Worm (Caenorhabditis elegans) whole organism, L2 larva: ENCODE results near the gene ndub-2.

ENCODE experiments used
- C34F6.9 ChIP-seq: fragments of 150-350 bp; optimal IDR thresholded peaks from 2 replicates; lab custom pipeline; 2014; ENCODE audit warnings: missing biosample characterization, missing genetic modification characterization
- F13H6.1 ChIP-seq: sonication (generic microtip); optimal IDR thresholded peaks from 2 replicates; lab custom pipeline; 2016; ENCODE audit warnings: missing genetic modification characterization, missing compliant biosample characterization
- Y55F3AM.14 ChIP-seq: fragments of 200-800 bp; sonication (Bioruptor generic); optimal IDR thresholded peaks from 2 replicates; lab custom pipeline; 2018; ENCODE audit warnings: mild to moderate bottlenecking, missing genetic modification characterization, missing compliant biosample characterization
- ZK546.5 ChIP-seq: sonication (generic microtip); optimal IDR thresholded peaks from 2 replicates; lab custom pipeline; 2017; ENCODE audit warnings: missing biosample characterization, missing genetic modification characterization
- alr-1 ChIP-seq: fragments of 150-350 bp; optimal IDR thresholded peaks from 2 replicates; lab custom pipeline; 2014; ENCODE audit warnings: missing biosample characterization, missing genetic modification characterization
- aly-2 ChIP-seq: fragments of 150-350 bp; optimal IDR thresholded peaks from 2 replicates; lab custom pipeline; 2014; ENCODE audit warnings: missing biosample characterization, missing genetic modification characterization
- ama-1 ChIP-seq: fragments of 150-350 bp; optimal IDR thresholded peaks from 2 replicates; lab custom pipeline; 2018; ENCODE audit warnings: inconsistent platforms
- blmp-1 ChIP-seq: sonication (generic microtip); optimal IDR thresholded peaks from 2 replicates; lab custom pipeline; 2017; ENCODE audit warnings: missing genetic modification characterization, mild to moderate bottlenecking, missing compliant biosample characterization, antibody characterized with exemption, moderate library complexity; ENCODE audit not compliant: insufficient read depth
- ceh-16 ChIP-seq: fragments of 150-350 bp; optimal IDR thresholded peaks from 2 replicates; lab custom pipeline; 2014; ENCODE audit warnings: missing biosample characterization, missing genetic modification characterization
- dmd-4 ChIP-seq: sonication (generic microtip); optimal IDR thresholded peaks from 2 replicates; lab custom pipeline; 2017; ENCODE audit warnings: missing biosample characterization, missing genetic modification characterization
- egl-27 ChIP-seq: sonication (generic microtip); optimal IDR thresholded peaks from 3 replicates; lab custom pipeline; 2017; ENCODE audit warnings: missing biosample characterization, missing genetic modification reagents, missing genetic modification characterization
- elt-1 ChIP-seq: fragments of 150-350 bp; optimal IDR thresholded peaks from 2 replicates; lab custom pipeline; 2014; ENCODE audit warnings: missing biosample characterization, missing genetic modification characterization
- fos-1 ChIP-seq: fragments of 150-350 bp; optimal IDR thresholded peaks from 2 replicates; lab custom pipeline; 2014; ENCODE audit warnings: missing biosample characterization, missing genetic modification characterization
- gmeb-1 ChIP-seq: fragments of 150-350 bp; optimal IDR thresholded peaks from 2 replicates; lab custom pipeline; 2014; ENCODE audit warnings: missing biosample characterization, missing genetic modification characterization
- lin-11 ChIP-seq: fragments of 150-350 bp; sonication (generic microtip); optimal IDR thresholded peaks from 2 replicates; lab custom pipeline; 2014; ENCODE audit warnings: missing biosample characterization, missing genetic modification characterization, inconsistent platforms, mixed read lengths
- lsy-2 ChIP-seq, 2 experiments: fragments of 150-350 bp in 1 of 2; sonication (generic microtip) in 1 of 2; optimal IDR thresholded peaks; 2 replicates each; lab custom pipeline; 2014 to 2017; ENCODE audit warnings: missing biosample characterization in 2 of 2, missing genetic modification characterization in 2 of 2
- mab-5 ChIP-seq: fragments of 150-350 bp; optimal IDR thresholded peaks from 2 replicates; lab custom pipeline; 2014; ENCODE audit warnings: missing biosample characterization, missing genetic modification characterization
- mbf-1 ChIP-seq: sonication (generic microtip); optimal IDR thresholded peaks from 2 replicates; lab custom pipeline; 2017; ENCODE audit warnings: missing biosample characterization, missing genetic modification characterization
- mdl-1 ChIP-seq, 2 experiments: fragments of 150-350 bp in 1 of 2; sonication (generic microtip) in 1 of 2; optimal IDR thresholded peaks; 2 replicates each; lab custom pipeline; 2017; ENCODE audit warnings: missing biosample characterization in 2 of 2, missing genetic modification characterization in 2 of 2
- nhr-10 ChIP-seq: sonication (generic microtip); optimal IDR thresholded peaks from 2 replicates; lab custom pipeline; 2017; ENCODE audit warnings: missing biosample characterization, missing genetic modification characterization
- nhr-11 ChIP-seq: fragments of 150-350 bp; optimal IDR thresholded peaks from 2 replicates; lab custom pipeline; 2014; ENCODE audit warnings: missing biosample characterization, missing genetic modification characterization
- nhr-12 ChIP-seq: fragments of 150-350 bp; optimal IDR thresholded peaks from 2 replicates; lab custom pipeline; 2014; ENCODE audit warnings: missing biosample characterization, missing genetic modification characterization
- nhr-129 ChIP-seq: fragments of 150-350 bp; optimal IDR thresholded peaks from 2 replicates; lab custom pipeline; 2014; ENCODE audit warnings: missing biosample characterization, missing genetic modification characterization
- nhr-21 ChIP-seq: fragments of 150-350 bp; optimal IDR thresholded peaks from 2 replicates; lab custom pipeline; 2014; ENCODE audit warnings: missing biosample characterization, missing genetic modification characterization
- nhr-23 ChIP-seq: fragments of 150-350 bp; optimal IDR thresholded peaks from 2 replicates; lab custom pipeline; 2014; ENCODE audit warnings: missing biosample characterization, missing genetic modification reagents, missing genetic modification characterization
- nhr-237 ChIP-seq: fragments of 150-350 bp; optimal IDR thresholded peaks from 2 replicates; lab custom pipeline; 2014; ENCODE audit warnings: missing biosample characterization, missing genetic modification characterization
- nhr-25 ChIP-seq: fragments of 150-350 bp; sonication (generic microtip); optimal IDR thresholded peaks from 3 replicates; lab custom pipeline; 2014; ENCODE audit warnings: missing biosample characterization, missing genetic modification characterization
- nhr-77 ChIP-seq: fragments of 150-350 bp; optimal IDR thresholded peaks from 2 replicates; lab custom pipeline; 2014; ENCODE audit warnings: missing biosample characterization, missing genetic modification characterization
- peb-1 ChIP-seq: fragments of 150-350 bp; optimal IDR thresholded peaks from 2 replicates; lab custom pipeline; 2014; ENCODE audit warnings: missing biosample characterization, missing genetic modification characterization
- skn-1 ChIP-seq: sonication (generic microtip); optimal IDR thresholded peaks from 2 replicates; lab custom pipeline; 2017; ENCODE audit warnings: missing biosample characterization, missing genetic modification characterization
- sma-9 ChIP-seq, 2 experiments: fragments of 150-350 bp in 1 of 2; sonication (generic microtip) in 1 of 2; optimal IDR thresholded peaks; 2 replicates each; lab custom pipeline; 2014 to 2016; ENCODE audit warnings: missing genetic modification characterization in 2 of 2, mild to moderate bottlenecking in 1 of 2, missing biosample characterization in 1 of 2, missing compliant biosample characterization in 1 of 2, missing genetic modification reagents in 1 of 2, moderate library complexity in 1 of 2
- snpc-4 ChIP-seq: fragments of 150-350 bp; optimal IDR thresholded peaks from 2 replicates; lab custom pipeline; 2014; ENCODE audit warnings: missing biosample characterization, missing genetic modification characterization
- unc-55 ChIP-seq: fragments of 150-350 bp; sonication (generic microtip); optimal IDR thresholded peaks from 3 replicates; lab custom pipeline; 2014; ENCODE audit warnings: missing biosample characterization, missing genetic modification reagents, missing genetic modification characterization
- unc-62 ChIP-seq: fragments of 150-350 bp; optimal IDR thresholded peaks from 2 replicates; lab custom pipeline; 2014; ENCODE audit warnings: missing biosample characterization, missing genetic modification reagents, missing genetic modification characterization
- ztf-1 ChIP-seq: fragments of 200-800 bp; sonication (Bioruptor generic); conservative IDR thresholded peaks from 2 replicates; pipeline ENCODE4 v1.3.6; 2022; ENCODE audit warnings: missing genetic modification characterization, missing compliant biosample characterization
- ztf-11 ChIP-seq: sonication (generic microtip); optimal IDR thresholded peaks from 2 replicates; lab custom pipeline; 2017; ENCODE audit warnings: missing biosample characterization, missing genetic modification characterization
- ztf-4 ChIP-seq: fragments of 150-350 bp; optimal IDR thresholded peaks from 2 replicates; lab custom pipeline; 2014; ENCODE audit warnings: missing biosample characterization, missing genetic modification characterization

Gene ndub-2

DNA sequence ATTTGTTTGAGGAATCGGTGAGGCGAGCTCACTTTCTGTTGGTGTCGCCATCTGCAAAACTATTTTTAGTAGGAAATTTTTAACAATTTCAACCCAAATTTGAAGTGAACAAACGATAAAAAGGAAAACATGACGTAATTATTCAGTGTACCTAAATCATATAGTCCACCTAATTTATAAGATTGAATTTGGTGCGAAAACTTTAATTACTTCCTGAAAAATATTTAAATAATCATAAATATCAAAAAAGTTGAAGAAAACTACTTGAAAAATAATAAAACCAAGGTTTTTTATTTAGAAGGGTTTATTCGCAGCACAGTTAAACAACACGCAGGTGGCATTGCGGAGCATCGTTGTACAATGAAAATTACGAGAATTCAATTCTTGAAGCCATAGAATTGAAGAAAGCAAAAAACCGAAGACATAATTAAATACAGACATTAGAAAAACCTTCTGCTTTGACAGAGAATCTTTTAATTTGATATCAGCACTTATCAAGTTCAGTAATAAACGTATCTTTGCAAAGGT, 22.6 kb upstream of the ndub-2 start, which contains the start of gene tomm-40:
Gene tomm-40 (minus strand): TSS at position 51 of the 528 bp plus-strand sequence.
- no peak for TF ChIP-seq egl-27 (tag; lab: Kevin White, UChicago)
- TF ChIP-seq ztf-1, result no peak
- no peak for TF ChIP-seq nhr-25 (tag; lab: Kevin White, UChicago)
- peak; percentile 37 for TF ChIP-seq unc-55 (GFP tag; lab: Kevin White, UChicago)
- peak; percentile 39 for TF ChIP-seq C34F6.9 (tag; lab: Kevin White, UChicago)
- no peak for TF ChIP-seq mdl-1 (tag; optimal IDR thresholded peaks at IDR 0.05; lab: Kevin White, UChicago)
- TF ChIP-seq nhr-23 (tag; lab: Kevin White, UChicago), result no peak
- TF ChIP-seq mbf-1 (tag; lab: Kevin White, UChicago), result no peak
- no peak for TF ChIP-seq nhr-77 (tag; lab: Kevin White, UChicago)
- TF ChIP-seq nhr-129 (tag; lab: Kevin White, UChicago), result no peak
- TF ChIP-seq, all 48 proteins: peak for 2

DNA sequence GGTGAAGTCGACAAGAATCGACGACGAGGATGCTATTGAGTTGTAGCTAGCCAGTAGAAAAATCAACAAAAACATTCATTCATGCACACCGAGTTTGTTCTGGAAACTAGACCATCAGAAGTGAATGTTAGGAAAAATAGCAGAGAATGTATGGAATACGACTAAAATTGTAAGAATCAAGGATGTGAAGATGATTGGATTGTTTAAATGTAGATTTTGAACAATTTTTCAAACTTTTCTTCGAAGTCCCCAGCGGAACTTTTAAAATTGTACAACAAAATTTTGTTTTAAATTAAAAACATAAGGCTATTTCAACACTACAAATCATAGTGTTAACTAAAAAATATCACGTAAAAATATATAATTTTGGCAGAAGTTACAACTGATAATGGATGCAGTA, 13.5 kb upstream of the ndub-2 start, which contains the start of gene C18E9.7:
Gene C18E9.7 (minus strand): TSS at position 101 of the 400 bp plus-strand sequence.
- TF ChIP-seq lin-11 (tag; lab: Kevin White, UChicago), result no peak
- no peak for TF ChIP-seq nhr-10 (tag; lab: Kevin White, UChicago)
- TF ChIP-seq ama-1 (lab: Kevin White, UChicago), result no peak
- no peak for TF ChIP-seq lsy-2 (tag; optimal IDR thresholded peaks at IDR 0.05; lab: Kevin White, UChicago)
- TF ChIP-seq blmp-1, result no peak
- no peak for TF ChIP-seq dmd-4 (tag; lab: Kevin White, UChicago)
- TF ChIP-seq mdl-1 (tag; optimal IDR thresholded peaks at IDR 0.05; lab: Kevin White, UChicago), result no peak
- no peak for TF ChIP-seq elt-1 (tag; lab: Kevin White, UChicago)
- no peak for TF ChIP-seq unc-55 (GFP tag; lab: Kevin White, UChicago)
- TF ChIP-seq nhr-25 (tag; lab: Kevin White, UChicago), result no peak
- no peak for TF ChIP-seq unc-62 (GFP tag; lab: Kevin White, UChicago)
- TF ChIP-seq ztf-4 (tag; lab: Kevin White, UChicago), result no peak
- no peak for TF ChIP-seq nhr-21 (tag; lab: Kevin White, UChicago)
- TF ChIP-seq nhr-11, result no peak
- no peak for TF ChIP-seq gmeb-1 (tag; lab: Kevin White, UChicago)
- TF ChIP-seq, all 48 proteins: peak for 0

DNA sequence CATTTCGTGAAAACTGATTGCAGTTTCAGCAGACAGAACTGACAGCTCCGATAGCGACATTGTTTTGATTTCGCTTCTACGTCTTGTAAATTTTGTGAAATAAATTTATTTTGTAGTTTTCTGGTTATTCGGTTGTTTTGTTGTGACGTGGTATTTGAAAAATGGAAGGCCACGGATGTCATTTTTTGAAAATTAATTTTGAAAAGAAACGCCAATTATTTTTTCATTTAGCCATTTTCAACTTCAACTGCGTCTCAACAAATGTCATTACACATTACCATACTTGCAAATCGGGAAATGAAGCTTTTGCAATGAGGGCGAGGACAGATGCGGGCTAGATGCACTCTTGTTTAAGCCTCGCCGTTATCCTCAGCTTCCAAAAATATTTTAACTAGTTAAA, 8.2 kb upstream of the ndub-2 start, which contains the start of gene C18E9.8:
Gene C18E9.8 (minus strand): TSS at position 101 of the 400 bp plus-strand sequence.
- TF ChIP-seq blmp-1, result no peak
- peak; percentile 7 for TF ChIP-seq nhr-129 (tag; lab: Kevin White, UChicago)
- no peak for TF ChIP-seq ZK546.5 (tag; lab: Kevin White, UChicago)
- no peak for TF ChIP-seq sma-9 (GFP tag; optimal IDR thresholded peaks at IDR 0.05; lab: Kevin White, UChicago)
- no peak for TF ChIP-seq sma-9 (tag; optimal IDR thresholded peaks at IDR 0.05; lab: Kevin White, UChicago)
- no peak for TF ChIP-seq mab-5
- no peak for TF ChIP-seq C34F6.9 (tag; lab: Kevin White, UChicago)

DNA sequence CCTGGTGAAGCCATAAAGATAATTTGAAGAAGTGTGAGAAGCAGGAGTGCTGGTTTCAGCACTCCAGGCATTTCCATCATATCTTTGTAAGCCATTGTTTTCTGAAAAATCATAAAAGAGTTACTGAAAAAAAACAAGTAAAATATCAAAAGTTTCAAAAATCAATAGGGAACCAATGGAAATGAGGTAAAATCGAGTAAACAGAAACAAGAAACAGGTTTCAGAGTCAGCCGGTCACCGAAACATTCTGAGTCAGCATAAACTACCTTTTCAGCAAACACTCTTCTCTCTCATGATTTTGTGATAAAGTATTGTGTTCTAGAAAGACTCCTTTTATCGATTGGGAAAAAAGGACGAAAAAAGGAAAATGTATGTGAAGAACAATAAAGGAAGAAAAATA, 6.7 kb upstream of the ndub-2 start, which contains the start of gene C18E9.9:
Gene C18E9.9 (minus strand): TSS at position 101 of the 400 bp plus-strand sequence.
- no peak for TF ChIP-seq nhr-10 (tag; lab: Kevin White, UChicago)
- no peak for TF ChIP-seq mdl-1 (tag; optimal IDR thresholded peaks at IDR 0.05; lab: Kevin White, UChicago)
- no peak for TF ChIP-seq ztf-1
- TF ChIP-seq C34F6.9 (tag; lab: Kevin White, UChicago), result no peak
- TF ChIP-seq mab-5, result no peak
- TF ChIP-seq mbf-1 (tag; lab: Kevin White, UChicago), result no peak
- no peak for TF ChIP-seq elt-1 (tag; lab: Kevin White, UChicago)
- no peak for TF ChIP-seq Y55F3AM.14 (GFP tag; lab: Kevin White, UChicago)
- no peak for TF ChIP-seq snpc-4 (tag; lab: Kevin White, UChicago)
- TF ChIP-seq F13H6.1 (tag; lab: Kevin White, UChicago), result no peak
- no peak for TF ChIP-seq nhr-12 (tag; lab: Kevin White, UChicago)

DNA sequence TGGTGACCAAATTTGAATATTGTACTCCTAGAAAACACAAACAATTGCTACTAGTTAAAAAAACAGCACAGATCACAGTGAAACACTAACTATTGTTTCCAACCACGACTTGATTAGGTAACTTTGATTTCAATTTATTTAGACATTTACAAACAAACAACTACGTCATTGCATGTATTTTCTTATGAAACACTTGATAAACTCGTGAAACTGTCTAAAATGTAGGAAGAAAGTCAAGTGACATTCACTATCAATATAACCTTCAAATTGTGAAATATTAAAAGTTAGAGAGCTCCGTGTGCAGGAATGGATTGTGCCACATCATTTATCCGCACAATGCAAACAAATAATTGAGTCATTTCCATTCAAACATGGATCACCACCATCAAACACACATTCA, 5.9 kb upstream of the ndub-2 start:
- no peak for TF ChIP-seq aly-2 (tag; lab: Kevin White, UChicago)
- TF ChIP-seq nhr-21 (tag; lab: Kevin White, UChicago), result no peak
- no peak for TF ChIP-seq nhr-237
- no peak for TF ChIP-seq elt-1 (tag; lab: Kevin White, UChicago)
- no peak for TF ChIP-seq skn-1 (tag; lab: Kevin White, UChicago)
- TF ChIP-seq alr-1 (tag; lab: Kevin White, UChicago), result no peak
- TF ChIP-seq ztf-4 (tag; lab: Kevin White, UChicago), result no peak
- no peak for TF ChIP-seq dmd-4 (tag; lab: Kevin White, UChicago)
- TF ChIP-seq fos-1 (tag; lab: Kevin White, UChicago), result no peak
- no peak for TF ChIP-seq unc-55 (GFP tag; lab: Kevin White, UChicago)
- TF ChIP-seq F13H6.1 (tag; lab: Kevin White, UChicago), result no peak
- TF ChIP-seq peb-1 (tag; lab: Kevin White, UChicago), result no peak
- no peak for TF ChIP-seq Y55F3AM.14 (GFP tag; lab: Kevin White, UChicago)
- TF ChIP-seq ceh-16 (tag; lab: Kevin White, UChicago), result no peak
- TF ChIP-seq nhr-11, result no peak
- no peak for TF ChIP-seq ztf-11
- no peak for TF ChIP-seq nhr-12 (tag; lab: Kevin White, UChicago)
- TF ChIP-seq, all 48 proteins: peak for 0
